Fruit fly (Drosophila melanogaster) whole organism, pupa: ENCODE results near the gene CG3719.
A peak's percentile ranks its signal among the peaks of the same experiment; 100 is the strongest.

Experiments
- CG10348 ChIP-seq: fragments of 200-800 bp; sonication (Bioruptor generic); IDR thresholded peaks from 2 replicates; pipeline ENCODE4 v1.3.6; 2022; ENCODE audit warnings: missing biosample characterization, missing genetic modification characterization
- CG12605 ChIP-seq: fragments of 200-800 bp; sonication (Bioruptor generic); IDR thresholded peaks from 2 replicates; pipeline ENCODE4 v1.3.6; 2022; ENCODE audit warnings: missing biosample characterization, missing genetic modification characterization
- CG13204 ChIP-seq: fragments of 200-800 bp; sonication (Bioruptor generic); optimal IDR thresholded peaks from 2 replicates; lab custom pipeline; 2018; ENCODE audit warnings: missing biosample characterization, mild to moderate bottlenecking, missing genetic modification characterization, moderate library complexity
- CG14655 ChIP-seq: fragments of 200-800 bp; sonication (Bioruptor generic); optimal IDR thresholded peaks from 3 replicates; lab custom pipeline; 2017; ENCODE audit warnings: mild to moderate bottlenecking, missing biosample characterization, missing genetic modification reagents, missing genetic modification characterization
- CG15710 ChIP-seq: fragments of 200-800 bp; sonication (Bioruptor generic); optimal IDR thresholded peaks from 2 replicates; lab custom pipeline; 2018; ENCODE audit warnings: missing biosample characterization, mild to moderate bottlenecking, missing genetic modification characterization, moderate library complexity
- CG17806 ChIP-seq: fragments of 200-800 bp; sonication (Bioruptor generic); optimal IDR thresholded peaks from 2 replicates; lab custom pipeline; 2018; ENCODE audit warnings: missing biosample characterization, mild to moderate bottlenecking, missing genetic modification characterization, moderate library complexity
- CG32121 ChIP-seq: fragments of 200-800 bp; sonication (Bioruptor generic); IDR thresholded peaks from 2 replicates; pipeline ENCODE4 v1.3.6; 2022; ENCODE audit warnings: missing biosample characterization, missing genetic modification characterization
- CG34367 ChIP-seq: fragments of 200-800 bp; sonication (Bioruptor generic); optimal IDR thresholded peaks from 2 replicates; lab custom pipeline; 2018; ENCODE audit warnings: missing biosample characterization, mild to moderate bottlenecking, missing genetic modification characterization
- CG4496 ChIP-seq: fragments of 200-800 bp; sonication (Bioruptor generic); IDR thresholded peaks from 3 replicates; pipeline ENCODE4 v1.3.6; 2022; ENCODE audit warnings: missing biosample characterization, missing genetic modification characterization
- CG8159 ChIP-seq: fragments of 200-800 bp; sonication (Bioruptor generic); optimal IDR thresholded peaks from 3 replicates; lab custom pipeline; 2018; ENCODE audit warnings: missing biosample characterization, mild to moderate bottlenecking, missing genetic modification characterization, moderate library complexity
- CG8301 ChIP-seq: fragments of 200-800 bp; sonication (Bioruptor generic); optimal IDR thresholded peaks from 2 replicates; lab custom pipeline; 2018; ENCODE audit warnings: missing biosample characterization, mild to moderate bottlenecking, missing genetic modification characterization
- CG9948 ChIP-seq: fragments of 200-800 bp; sonication (Bioruptor generic); optimal IDR thresholded peaks from 2 replicates; lab custom pipeline; 2018; ENCODE audit warnings: missing biosample characterization, mild to moderate bottlenecking, missing genetic modification characterization, moderate library complexity
- D1 ChIP-seq: fragments of 200-800 bp; sonication (Bioruptor generic); optimal IDR thresholded peaks from 2 replicates; lab custom pipeline; 2018; ENCODE audit warnings: missing biosample characterization, mild to moderate bottlenecking, missing genetic modification characterization, moderate library complexity
- EcR ChIP-seq: fragments of 200-800 bp; sonication (Bioruptor generic); optimal IDR thresholded peaks from 3 replicates; lab custom pipeline; 2019; ENCODE audit warnings: missing biosample characterization, missing genetic modification characterization, mild to moderate bottlenecking, moderate library complexity, missing genetic modification reagents
- Ets98B ChIP-seq: fragments of 200-800 bp; sonication (Bioruptor generic); IDR thresholded peaks from 2 replicates; pipeline ENCODE4 v1.3.6; 2022; ENCODE audit warnings: missing biosample characterization, missing genetic modification characterization
- Pif1A ChIP-seq: fragments of 200-800 bp; sonication (Bioruptor generic); optimal IDR thresholded peaks from 3 replicates; lab custom pipeline; 2016; ENCODE audit warnings: missing biosample characterization, missing genetic modification characterization
- Pif1B ChIP-seq: fragments of 200-800 bp; sonication (Bioruptor generic); optimal IDR thresholded peaks from 3 replicates; lab custom pipeline; 2016; ENCODE audit warnings: missing biosample characterization, missing genetic modification characterization
- Snoo ChIP-seq: fragments of 200-800 bp; sonication (Bioruptor generic); optimal IDR thresholded peaks from 3 replicates; lab custom pipeline; 2017; ENCODE audit warnings: missing biosample characterization, mild to moderate bottlenecking, missing genetic modification characterization, inconsistent platforms
- fd96Ca ChIP-seq: fragments of 200-800 bp; sonication (Bioruptor generic); IDR thresholded peaks from 3 replicates; pipeline ENCODE4 v1.3.6; 2022; ENCODE audit warnings: missing biosample characterization, missing genetic modification characterization
- gl ChIP-seq: fragments of 200-800 bp; sonication (Bioruptor generic); optimal IDR thresholded peaks from 2 replicates; lab custom pipeline; 2018; ENCODE audit warnings: missing biosample characterization, mild to moderate bottlenecking, missing genetic modification characterization
- rn ChIP-seq: fragments of 200-800 bp; sonication (Bioruptor generic); IDR thresholded peaks from 2 replicates; pipeline ENCODE4 v1.3.6; 2022; ENCODE audit warnings: missing biosample characterization, missing genetic modification characterization

Gene CG3719

DNA sequence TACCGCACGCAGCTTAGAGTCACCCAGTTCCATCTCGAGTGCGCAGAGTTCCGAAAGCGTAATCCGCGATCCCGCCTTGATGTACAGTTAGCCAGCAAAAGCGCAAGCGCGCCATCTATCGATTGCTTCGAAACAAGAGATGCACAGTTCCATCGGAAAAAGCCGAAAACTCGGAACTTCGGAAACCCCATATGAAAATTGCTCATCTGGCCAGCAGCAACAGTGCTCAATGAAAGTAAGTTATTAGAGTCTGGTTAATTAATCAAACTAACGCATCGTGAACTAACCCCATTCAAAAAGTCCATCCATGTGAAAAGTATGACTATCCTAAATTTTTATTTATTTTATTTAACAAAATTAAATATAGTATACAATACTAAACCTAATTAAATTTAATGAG is 22.8 kb downstream of the CG3719 start, which contains the start of gene png:
png (minus strand) TSS at position 101 of the 400 bp plus-strand sequence.
- TF ChIP-seq CG32121 (no peak), Pif1A (GFP tag; lab: Kevin White, UChicago) (no peak), CG15710 (tag; lab: Kevin White, UChicago) (no peak), D1 (no peak), CG17806 (tag; lab: Kevin White, UChicago) (no peak), CG8301 (tag; lab: Kevin White, UChicago) (no peak)

DNA sequence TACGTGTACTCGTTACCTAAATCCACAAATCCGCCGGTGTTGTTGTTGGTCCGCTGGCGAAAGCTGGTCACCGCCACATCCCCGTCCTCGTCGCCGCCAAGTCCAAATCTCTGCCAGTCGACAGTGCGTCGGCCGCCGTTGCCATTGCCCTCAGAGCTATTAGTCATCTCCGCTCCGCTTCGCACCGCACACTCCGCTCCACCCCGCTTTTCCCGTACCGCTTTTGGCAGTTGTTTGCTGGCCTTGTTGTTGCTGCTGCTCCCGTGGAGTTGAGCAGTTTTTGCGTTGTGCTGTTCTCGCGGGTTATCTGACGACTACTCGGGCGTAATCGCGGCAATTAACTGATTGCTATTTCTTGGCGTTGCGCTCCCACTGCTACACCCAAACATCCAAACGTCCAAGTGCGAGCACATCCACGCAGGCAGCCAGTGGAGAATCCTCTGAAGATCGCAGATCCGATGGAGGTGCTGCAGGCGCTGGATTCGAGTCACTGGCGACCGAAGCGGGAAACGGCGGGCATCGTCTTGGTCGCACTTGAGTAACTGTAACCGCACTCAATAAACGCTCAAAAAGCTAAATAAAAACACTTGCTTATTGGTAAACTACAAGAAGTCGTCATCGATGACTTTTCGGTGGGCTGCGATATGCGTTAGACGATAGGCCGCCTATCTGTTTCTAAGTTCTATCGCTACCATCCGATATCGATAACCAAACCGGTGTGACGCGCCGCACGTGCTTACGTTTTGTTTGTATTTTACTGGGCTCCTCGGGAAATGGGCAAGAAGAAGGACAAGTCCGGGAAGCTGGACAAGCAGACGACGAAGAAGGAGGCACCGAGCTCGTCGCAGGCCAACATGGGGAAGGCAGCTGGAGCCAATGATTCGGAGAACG is 26.7 kb downstream of the CG3719 start, which contains the start of the genes CG12773 and CG11417:
CG12773 (minus strand) TSS at position 660 of the 891 bp plus-strand sequence.
CG11417 (plus strand) TSS at position 693 of the 891 bp plus-strand sequence.
- TF ChIP-seq Ets98B (GFP tag; lab: Robert Waterston, UW) (no peak), CG14655 (GFP tag; lab: Kevin White, UChicago) (no peak), CG32121 (no peak), EcR (GFP tag; lab: Kevin White, UChicago) (peak; percentile 25)
- TF ChIP-seq, all 21 proteins: peak for 1

DNA sequence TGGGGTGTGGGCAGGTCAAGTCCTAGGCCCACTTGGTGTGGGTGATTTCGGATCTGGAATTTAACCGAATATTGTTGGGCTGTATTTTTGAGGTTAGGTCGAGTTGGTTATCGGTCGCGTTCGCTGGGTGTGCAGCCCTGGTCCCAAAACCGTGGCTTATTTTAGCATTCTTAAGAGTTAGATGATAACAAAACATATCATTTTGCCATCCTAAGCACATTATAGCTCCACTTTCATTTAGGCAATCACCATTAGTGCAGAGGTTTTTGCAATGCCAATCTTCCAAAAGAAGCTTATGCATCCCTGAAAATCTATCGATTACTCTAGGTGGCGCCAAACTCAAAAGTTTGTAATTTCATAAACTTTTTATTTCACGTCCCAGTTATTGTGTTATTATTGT is 31.0 kb downstream of the CG3719 start, which contains the start of gene MTPAP:
MTPAP (minus strand) TSS at position 103 of the 400 bp plus-strand sequence.
- TF ChIP-seq CG8301 (tag; lab: Kevin White, UChicago) (no peak), EcR (GFP tag; lab: Kevin White, UChicago) (no peak), CG9948 (tag; lab: Kevin White, UChicago) (no peak), CG13204 (GFP tag; lab: Kevin White, UChicago) (no peak), gl (tag; lab: Kevin White, UChicago) (no peak), CG34367 (tag; lab: Kevin White, UChicago) (no peak), Ets98B (GFP tag; lab: Robert Waterston, UW) (no peak), Pif1B (GFP tag; lab: Kevin White, UChicago) (no peak), D1 (no peak), Pif1A (GFP tag; lab: Kevin White, UChicago) (no peak), fd96Ca (GFP tag; lab: Robert Waterston, UW) (no peak), CG12605 (GFP tag; lab: Robert Waterston, UW) (no peak), CG15710 (tag; lab: Kevin White, UChicago) (no peak), CG32121 (no peak), CG8159 (tag; lab: Kevin White, UChicago) (no peak)
- TF ChIP-seq, all 21 proteins: peak for 0

DNA sequence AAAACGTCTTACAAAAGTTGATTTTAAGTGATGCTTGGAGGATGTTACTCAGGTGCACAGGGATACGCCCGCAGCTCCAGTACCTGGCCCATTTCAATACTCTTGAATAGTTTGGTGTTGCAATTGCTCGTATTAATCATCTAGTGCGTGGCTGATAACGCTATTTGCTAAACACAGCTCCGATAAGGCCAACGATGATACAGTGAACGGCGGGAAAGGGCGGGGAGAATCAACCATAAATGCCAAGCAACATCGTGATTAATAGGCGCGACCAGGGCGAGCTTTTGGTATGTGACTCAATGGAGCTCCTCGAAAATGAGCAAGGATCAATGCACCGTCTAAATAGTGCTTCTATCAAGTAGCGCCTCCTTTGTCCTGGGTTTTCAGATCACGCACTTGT is 33.4 kb downstream of the CG3719 start:
- TF ChIP-seq CG15710 (tag; lab: Kevin White, UChicago) (no peak), CG8301 (tag; lab: Kevin White, UChicago) (no peak), CG12605 (GFP tag; lab: Robert Waterston, UW) (no peak), CG32121 (no peak), D1 (no peak), CG9948 (tag; lab: Kevin White, UChicago) (no peak), gl (tag; lab: Kevin White, UChicago) (no peak), rn (GFP tag; lab: Robert Waterston, UW) (no peak), Pif1B (GFP tag; lab: Kevin White, UChicago) (no peak), Ets98B (GFP tag; lab: Robert Waterston, UW) (no peak), CG8159 (tag; lab: Kevin White, UChicago) (no peak), CG10348 (GFP tag; lab: Robert Waterston, UW) (no peak), CG13204 (GFP tag; lab: Kevin White, UChicago) (no peak), EcR (GFP tag; lab: Kevin White, UChicago) (no peak), Pif1A (GFP tag; lab: Kevin White, UChicago) (no peak), Snoo (tag; lab: Kevin White, UChicago) (no peak), CG34367 (tag; lab: Kevin White, UChicago) (no peak), CG14655 (GFP tag; lab: Kevin White, UChicago) (no peak), CG17806 (tag; lab: Kevin White, UChicago) (no peak), fd96Ca (GFP tag; lab: Robert Waterston, UW) (no peak)

DNA sequence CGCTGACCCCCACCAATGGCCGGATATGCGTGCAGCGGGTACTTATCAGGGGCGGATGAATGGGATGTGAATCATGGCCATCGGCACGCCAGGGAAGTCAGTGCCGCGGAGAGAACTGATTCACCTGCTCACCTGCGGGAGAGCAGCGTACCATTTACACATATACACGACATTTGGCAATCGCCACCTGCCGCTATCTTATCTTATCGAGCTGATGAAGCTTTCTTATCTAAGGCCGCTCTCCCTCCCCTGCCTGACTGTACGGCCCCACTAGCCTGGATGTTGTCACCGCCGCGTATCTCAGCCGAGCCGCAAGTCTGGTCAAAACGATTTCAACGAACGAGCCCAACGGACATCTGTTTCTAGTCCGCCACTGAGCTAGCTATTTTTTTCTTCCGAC is 34.0 kb downstream of the CG3719 start, which contains the start of gene Tsp2A:
Tsp2A (plus strand) TSS at position 298 of the 400 bp plus-strand sequence.
- TF ChIP-seq D1 (no peak), rn (GFP tag; lab: Robert Waterston, UW) (no peak), Pif1A (GFP tag; lab: Kevin White, UChicago) (no peak), Pif1B (GFP tag; lab: Kevin White, UChicago) (no peak), gl (tag; lab: Kevin White, UChicago) (no peak), CG10348 (GFP tag; lab: Robert Waterston, UW) (no peak), CG32121 (no peak), CG8159 (tag; lab: Kevin White, UChicago) (no peak), CG4496 (GFP tag; lab: Robert Waterston, UW) (no peak)

DNA sequence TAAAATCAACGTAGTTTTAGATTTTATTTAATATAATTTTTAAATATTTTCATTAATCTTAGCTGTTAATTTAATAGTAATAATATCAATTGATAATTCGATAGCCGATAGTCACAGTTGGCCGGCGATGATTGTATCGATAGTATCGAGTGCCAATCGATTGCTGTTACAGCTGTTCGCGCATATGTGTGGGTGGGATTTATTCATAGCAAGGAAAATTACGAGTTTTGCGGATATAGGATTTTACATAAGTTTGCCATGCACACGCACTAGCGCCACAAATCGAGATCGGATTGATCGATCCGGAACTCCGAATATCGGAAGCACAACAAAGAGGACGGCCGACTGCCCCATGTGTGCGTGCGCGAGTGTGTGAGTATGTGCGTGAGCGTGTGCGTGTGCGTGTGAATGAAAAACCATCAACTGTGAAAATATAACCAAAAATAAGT is 38.3 kb downstream of the CG3719 start, which contains the start of gene Naa30A:
Naa30A (plus strand) TSS at position 163 of the 449 bp plus-strand sequence.
- TF ChIP-seq Snoo (tag; lab: Kevin White, UChicago) (no peak), CG8159 (tag; lab: Kevin White, UChicago) (peak; percentile 8)
